Worm (Caenorhabditis elegans) whole organism, young adult: Measurements from ENCODE around the gene str-148.

Experiments used
- bed-1 ChIP-seq: fragments of 200-800 bp; sonication (Bioruptor generic); IDR thresholded peaks from 2 replicates; pipeline ENCODE4 v1.3.6; 2022; ENCODE audit warnings: missing genetic modification reagents, missing genetic modification characterization, missing compliant biosample characterization
- efl-1 ChIP-seq: fragments of 150-350 bp; optimal IDR thresholded peaks from 2 replicates; lab custom pipeline; 2014; ENCODE audit warnings: missing biosample characterization, missing genetic modification reagents, missing genetic modification characterization
- mcd-1 ChIP-seq: fragments of 200-800 bp; sonication (Bioruptor generic); IDR thresholded peaks from 2 replicates; pipeline ENCODE4 v1.3.6; 2022; ENCODE audit warnings: missing genetic modification reagents, missing genetic modification characterization, missing compliant biosample characterization

- TF ChIP-seq efl-1 (GFP tag; lab: Kevin White, UChicago) (no peak), bed-1 (GFP tag; lab: Robert Waterston, UW) (no peak), mcd-1 (no peak)
These were observed 4.1 kb downstream of the str-148 start, which contains the start of gene fbxb-40 for ce11 chrII:1049849-1050248.
